Worm (Caenorhabditis elegans) whole organism, young adult: ENCODE data around the gene sri-30.
A peak's percentile ranks its signal among the peaks of the same experiment; 100 is the strongest.

Experiments
- D2030.7 ChIP-seq: fragments of 200-800 bp; sonication (Bioruptor generic); IDR thresholded peaks from 2 replicates; pipeline ENCODE4 v1.3.6; 2022; ENCODE audit warnings: missing genetic modification reagents, missing genetic modification characterization, missing compliant biosample characterization
- F52B5.7 ChIP-seq: sonication (generic microtip); optimal IDR thresholded peaks from 2 replicates; lab custom pipeline; 2016; ENCODE audit warnings: mild to moderate bottlenecking, missing genetic modification characterization, missing compliant biosample characterization
- K11D2.4 ChIP-seq: fragments of 200-800 bp; sonication (Bioruptor generic); IDR thresholded peaks from 2 replicates; pipeline ENCODE4 v1.3.6; 2022; ENCODE audit warnings: missing genetic modification reagents, missing genetic modification characterization, missing compliant biosample characterization
- Y53G8AR.9 ChIP-seq: fragments of 200-800 bp; sonication (Bioruptor generic); conservative IDR thresholded peaks from 2 replicates; pipeline ENCODE4 v1.3.6; 2022; ENCODE audit warnings: missing genetic modification reagents, missing genetic modification characterization, missing compliant biosample characterization
- Y67H2A.10 ChIP-seq: fragments of 200-800 bp; sonication (Bioruptor generic); conservative IDR thresholded peaks from 2 replicates; pipeline ENCODE4 v1.3.6; 2022; ENCODE audit warnings: missing genetic modification reagents, missing genetic modification characterization, missing compliant biosample characterization
- Y79H2A.3 ChIP-seq: fragments of 200-800 bp; sonication (Bioruptor generic); conservative IDR thresholded peaks from 2 replicates; pipeline ENCODE4 v1.3.6; 2022; ENCODE audit warnings: missing genetic modification reagents, missing genetic modification characterization, missing compliant biosample characterization
- Y95B8A.8 ChIP-seq: fragments of 200-800 bp; sonication (Bioruptor generic); IDR thresholded peaks from 2 replicates; pipeline ENCODE4 v1.3.6; 2022; ENCODE audit warnings: missing genetic modification reagents, missing genetic modification characterization, missing compliant biosample characterization
- akir-1 ChIP-seq: fragments of 200-800 bp; sonication (Bioruptor generic); optimal IDR thresholded peaks from 2 replicates; lab custom pipeline; 2018; ENCODE audit warnings: mild to moderate bottlenecking, missing genetic modification characterization, moderate library complexity, missing compliant biosample characterization
- ama-1 ChIP-seq, 3 experiments: fragments of 150-350 bp in 1 of 3; sonication (generic microtip) in 2 of 3; optimal IDR thresholded peaks; 2 replicates each; lab custom pipeline; 2014 to 2018; ENCODE audit warnings: missing biosample characterization in 2 of 3, missing genetic modification characterization in 2 of 3, missing genetic modification reagents in 2 of 3
- aptf-3 ChIP-seq: fragments of 200-800 bp; sonication (Bioruptor generic); IDR thresholded peaks from 2 replicates; pipeline ENCODE4 v1.3.6; 2022; ENCODE audit warnings: missing genetic modification characterization, missing compliant biosample characterization
- atf-7 ChIP-seq: sonication (generic microtip); optimal IDR thresholded peaks from 2 replicates; lab custom pipeline; 2017; ENCODE audit warnings: mild to moderate bottlenecking, missing genetic modification characterization, missing compliant biosample characterization
- ccch-3 ChIP-seq: fragments of 200-800 bp; sonication (Bioruptor generic); optimal IDR thresholded peaks from 2 replicates; lab custom pipeline; 2018; ENCODE audit warnings: mild to moderate bottlenecking, missing genetic modification characterization, missing compliant biosample characterization
- cebp-2 ChIP-seq: fragments of 200-800 bp; sonication (Bioruptor generic); IDR thresholded peaks from 2 replicates; pipeline ENCODE4 v1.3.6; 2022; ENCODE audit warnings: missing genetic modification characterization, missing compliant biosample characterization
- ceh-40 ChIP-seq: fragments of 200-800 bp; sonication (Bioruptor generic); IDR thresholded peaks from 2 replicates; pipeline ENCODE4 v1.3.6; 2022; ENCODE audit warnings: missing genetic modification characterization, missing compliant biosample characterization
- dox-1 ChIP-seq: fragments of 200-800 bp; sonication (Bioruptor generic); IDR thresholded peaks from 2 replicates; pipeline ENCODE4 v1.3.6; 2022; ENCODE audit warnings: missing genetic modification reagents, missing genetic modification characterization, missing compliant biosample characterization
- hlh-12 ChIP-seq: sonication (generic microtip); optimal IDR thresholded peaks from 2 replicates; lab custom pipeline; 2016; ENCODE audit warnings: missing genetic modification characterization, missing compliant biosample characterization
- hmg-1.2 ChIP-seq: fragments of 200-800 bp; sonication (Bioruptor generic); IDR thresholded peaks from 2 replicates; pipeline ENCODE4 v1.3.6; 2022; ENCODE audit warnings: missing genetic modification reagents, missing genetic modification characterization, missing compliant biosample characterization
- lag-1 ChIP-seq: fragments of 200-800 bp; sonication (Bioruptor generic); IDR thresholded peaks from 2 replicates; pipeline ENCODE4 v1.3.6; 2022; ENCODE audit warnings: missing genetic modification reagents, missing genetic modification characterization, missing compliant biosample characterization
- let-607 ChIP-seq, 2 experiments: fragments of 200-800 bp in 1 of 2; sonication (Bioruptor generic) in 1 of 2; sonication (generic microtip) in 1 of 2; optimal IDR thresholded peaks; 2 replicates each; lab custom pipeline; 2016 to 2018; ENCODE audit warnings: mild to moderate bottlenecking in 2 of 2, missing compliant biosample characterization in 2 of 2, missing genetic modification characterization in 2 of 2, moderate library complexity in 2 of 2, missing genotype in 1 of 2
- lin-40 ChIP-seq: sonication (generic microtip); optimal IDR thresholded peaks from 2 replicates; lab custom pipeline; 2016; ENCODE audit warnings: missing genetic modification characterization, mild to moderate bottlenecking, missing compliant biosample characterization, missing genotype, missing genetic modification reagents
- mxl-1 ChIP-seq: sonication (generic microtip); optimal IDR thresholded peaks from 2 replicates; lab custom pipeline; 2016; ENCODE audit warnings: missing genetic modification characterization, missing compliant biosample characterization
- nfya-2 ChIP-seq: fragments of 200-800 bp; sonication (Bioruptor generic); IDR thresholded peaks from 2 replicates; pipeline ENCODE4 v1.3.6; 2022; ENCODE audit warnings: missing genetic modification reagents, missing genetic modification characterization, missing compliant biosample characterization
- nfyb-1 ChIP-seq: fragments of 200-800 bp; sonication (Bioruptor generic); IDR thresholded peaks from 2 replicates; pipeline ENCODE4 v1.3.6; 2022; ENCODE audit warnings: missing genetic modification reagents, missing genetic modification characterization, missing compliant biosample characterization
- pbrm-1 ChIP-seq: fragments of 200-800 bp; sonication (Bioruptor generic); IDR thresholded peaks from 2 replicates; pipeline ENCODE4 v1.3.6; 2022; ENCODE audit warnings: missing genetic modification reagents, missing genetic modification characterization, missing compliant biosample characterization
- pha-4 ChIP-seq: fragments of 150-350 bp; sonication (generic microtip); optimal IDR thresholded peaks from 2 replicates; lab custom pipeline; 2014; ENCODE audit warnings: missing biosample characterization, missing genetic modification reagents, missing genetic modification characterization
- rcor-1 ChIP-seq: fragments of 200-800 bp; sonication (Bioruptor generic); IDR thresholded peaks from 2 replicates; pipeline ENCODE4 v1.3.6; 2022; ENCODE audit warnings: missing genetic modification reagents, missing genetic modification characterization, missing compliant biosample characterization
- rec-8 ChIP-seq, 2 experiments: sonication (generic microtip); optimal IDR thresholded peaks; 2 replicates each; lab custom pipeline; 2016; ENCODE audit warnings: mild to moderate bottlenecking in 2 of 2, missing genetic modification characterization in 2 of 2, missing genetic modification reagents in 2 of 2, missing genotype in 2 of 2, missing biosample characterization in 1 of 2, missing compliant biosample characterization in 1 of 2, moderate library complexity in 1 of 2
- sea-2 ChIP-seq: fragments of 200-800 bp; sonication (Bioruptor generic); IDR thresholded peaks from 2 replicates; pipeline ENCODE4 v1.3.6; 2022; ENCODE audit warnings: missing genetic modification characterization, missing compliant biosample characterization
- snpc-1.1 ChIP-seq: sonication (generic microtip); optimal IDR thresholded peaks from 2 replicates; lab custom pipeline; 2017; ENCODE audit warnings: missing genetic modification characterization, mild to moderate bottlenecking, missing compliant biosample characterization, antibody characterized with exemption, moderate library complexity, missing genotype, missing genetic modification reagents; ENCODE audit not compliant: insufficient read depth
- snpc-3.4 ChIP-seq: sonication (generic microtip); optimal IDR thresholded peaks from 2 replicates; lab custom pipeline; 2017; ENCODE audit warnings: missing genetic modification characterization, mild to moderate bottlenecking, missing compliant biosample characterization, antibody characterized with exemption, moderate library complexity, missing genotype, missing genetic modification reagents
- snpc-4 ChIP-seq, 5 experiments: fragments of 150-350 bp in 1 of 5; sonication (generic microtip) in 4 of 5; optimal IDR thresholded peaks; 2 replicates each; lab custom pipeline; 2014 to 2018; ENCODE audit warnings: missing genetic modification characterization in 5 of 5, missing biosample characterization in 3 of 5, antibody characterized with exemption in 2 of 5, mild to moderate bottlenecking in 2 of 5, missing compliant biosample characterization in 2 of 5, missing genotype in 2 of 5, moderate library complexity in 2 of 5, missing genetic modification reagents in 1 of 5
- sptf-2 ChIP-seq: fragments of 200-800 bp; sonication (Bioruptor generic); optimal IDR thresholded peaks from 2 replicates; lab custom pipeline; 2018; ENCODE audit warnings: mild to moderate bottlenecking, missing genetic modification characterization, missing compliant biosample characterization
- tbp1 ChIP-seq: fragments of 200-800 bp; sonication (Bioruptor generic); optimal IDR thresholded peaks from 2 replicates; lab custom pipeline; 2018; ENCODE audit warnings: mild to moderate bottlenecking, missing genetic modification characterization, missing compliant biosample characterization
- tbx-9 ChIP-seq: sonication (generic microtip); optimal IDR thresholded peaks from 2 replicates; lab custom pipeline; 2016; ENCODE audit warnings: borderline replicate concordance, missing genetic modification characterization, inconsistent platforms, missing compliant biosample characterization
- xnd-1 ChIP-seq: sonication (generic microtip); optimal IDR thresholded peaks from 2 replicates; lab custom pipeline; 2016; ENCODE audit warnings: missing genotype, missing genetic modification reagents, missing genetic modification characterization, missing compliant biosample characterization
- ztf-6 ChIP-seq: fragments of 200-800 bp; sonication (Bioruptor generic); IDR thresholded peaks from 2 replicates; pipeline ENCODE4 v1.3.6; 2022; ENCODE audit warnings: missing genetic modification reagents, missing genetic modification characterization, missing compliant biosample characterization

Gene sri-30

ce11 chrII:3019807-3020206 lies 26.2 kb upstream of the sri-30 start, which contains the start of gene clec-3:
clec-3 (minus strand) TSS chrII:3019907.
- no peak for TF ChIP-seq D2030.7
- TF ChIP-seq Y79H2A.3 (GFP tag; lab: Robert Waterston, UW): no peak
- no peak for TF ChIP-seq nfya-2 (GFP tag; lab: Robert Waterston, UW)
- TF ChIP-seq rcor-1 (GFP tag; lab: Robert Waterston, UW): no peak
- TF ChIP-seq dox-1 (GFP tag; lab: Robert Waterston, UW): no peak
- no peak for TF ChIP-seq Y53G8AR.9 (GFP tag; lab: Robert Waterston, UW)
- TF ChIP-seq rec-8 (tag; optimal IDR thresholded peaks at IDR 0.05; lab: Kevin White, UChicago): no peak
- TF ChIP-seq ama-1 (optimal IDR thresholded peaks at IDR 0.05; lab: Kevin White, UChicago): no peak
- TF ChIP-seq ama-1 (GFP tag; optimal IDR thresholded peaks at IDR 0.05; lab: Kevin White, UChicago): no peak
- TF ChIP-seq ceh-40 (GFP tag; lab: Robert Waterston, UW): no peak
- no peak for TF ChIP-seq tbx-9 (tag; lab: Kevin White, UChicago)
- no peak for TF ChIP-seq xnd-1 (tag; lab: Kevin White, UChicago)

- TF ChIP-seq nfyb-1 (GFP tag; lab: Robert Waterston, UW) (no peak), sea-2 (no peak), mxl-1 (tag; lab: Kevin White, UChicago) (no peak), lag-1 (GFP tag; lab: Robert Waterston, UW) (no peak), K11D2.4 (no peak), tbp1 (GFP tag; lab: Kevin White, UChicago) (no peak), cebp-2 (GFP tag; lab: Robert Waterston, UW) (no peak), ztf-6 (GFP tag; lab: Robert Waterston, UW) (no peak), ccch-3 (GFP tag; lab: Kevin White, UChicago) (no peak), ama-1 (optimal IDR thresholded peaks at IDR 0.05; lab: Kevin White, UChicago) (no peak), ama-1 (GFP tag; optimal IDR thresholded peaks at IDR 0.05; lab: Kevin White, UChicago) (no peak), sptf-2 (GFP tag; lab: Kevin White, UChicago) (no peak), aptf-3 (no peak), F52B5.7 (tag; lab: Kevin White, UChicago) (no peak), Y95B8A.8 (GFP tag; lab: Robert Waterston, UW) (no peak), ceh-40 (GFP tag; lab: Robert Waterston, UW) (no peak), pbrm-1 (GFP tag; lab: Robert Waterston, UW) (no peak), hlh-12 (tag; lab: Kevin White, UChicago) (no peak), akir-1 (no peak), lin-40 (tag; lab: Kevin White, UChicago) (no peak), let-607 (tag; optimal IDR thresholded peaks at IDR 0.05; lab: Kevin White, UChicago) (no peak)
Measured at ce11 chrII:3020899-3021298, 25.1 kb upstream of the sri-30 start.

- TF ChIP-seq snpc-3.4 (tag; lab: Kevin White, UChicago): no peak
- no peak for TF ChIP-seq atf-7 (tag; lab: Kevin White, UChicago)
- TF ChIP-seq Y67H2A.10 (GFP tag; lab: Robert Waterston, UW): no peak
- no peak for TF ChIP-seq tbx-9 (tag; lab: Kevin White, UChicago)
- TF ChIP-seq sea-2: no peak
- peak; percentile 39 for TF ChIP-seq hmg-1.2
- TF ChIP-seq snpc-4 (GFP tag; optimal IDR thresholded peaks at IDR 0.05; lab: Kevin White, UChicago): no peak
- peak in 2 of 4 experiments; percentile 69 to 76 for TF ChIP-seq snpc-4 (tag; optimal IDR thresholded peaks at IDR 0.05; lab: Kevin White, UChicago)
- TF ChIP-seq snpc-1.1: peak; percentile 10
- TF ChIP-seq pha-4: no peak
Measured at ce11 chrII:3023381-3023935, 22.5 kb upstream of the sri-30 start, which contains the start of gene clec-2. clec-2 (minus strand) TSS chrII:3023431.
